Worm (Caenorhabditis elegans): ENCODE results near the gene R01H2.7.

Gene R01H2.7

DNA sequence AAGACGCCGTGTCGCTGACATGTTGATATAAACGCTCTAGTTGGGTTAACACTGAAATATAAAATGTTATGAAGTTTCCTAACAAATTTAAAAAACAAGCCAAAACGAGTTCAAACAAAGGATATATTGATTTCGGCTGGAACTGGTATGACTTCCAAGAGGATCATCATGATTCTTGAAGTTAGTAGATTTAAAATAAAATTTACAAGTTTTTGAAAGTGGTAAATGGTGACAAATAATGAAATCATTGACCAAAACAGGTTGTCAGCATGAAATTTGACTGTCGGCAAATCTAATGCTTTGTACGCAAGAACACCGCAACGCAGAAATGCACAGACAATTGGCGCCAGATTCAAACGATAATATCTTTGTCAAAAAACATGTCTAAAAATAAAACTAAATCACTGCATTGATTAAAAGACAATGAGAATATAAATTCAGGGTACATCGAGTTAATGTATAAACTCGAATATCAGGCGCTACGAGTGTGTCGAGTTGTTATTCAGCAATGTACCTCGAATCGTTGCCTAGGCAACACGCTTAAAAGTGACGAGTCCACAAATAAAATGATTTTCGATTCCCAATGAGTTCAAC lies 23.1 kb upstream of the R01H2.7 start, which contains the start of the genes ubc-18 and R01H2.8 (continued):
- peak; percentile 27; the same call in 1 of the 2 replicates for TF ChIP-seq nhr-19 (GFP tag; conservative IDR thresholded peaks at IDR 0.05)
- peak; percentile 11 for TF ChIP-seq lir-3 (tag; optimal IDR thresholded peaks at IDR 0.05; ENCODE audit: poor library complexity)
- peak in 1 of 6 experiments; percentile 33 for TF ChIP-seq elt-3 (tag; optimal IDR thresholded peaks at IDR 0.05)
- TF ChIP-seq ceh-82 (tag; optimal IDR thresholded peaks at IDR 0.05): peak in 1 of 3 experiments; percentile 51
- peak; percentile 88 for TF ChIP-seq F16B12.6 (tag; optimal IDR thresholded peaks at IDR 0.05)
- peak in 1 of 2 experiments; percentile 38 for TF ChIP-seq mdl-1 (tag; optimal IDR thresholded peaks at IDR 0.05)
- TF ChIP-seq lsy-2 (tag; optimal IDR thresholded peaks at IDR 0.05): peak; percentile 51 to 79
- TF ChIP-seq ceh-90 (tag; optimal IDR thresholded peaks at IDR 0.05): no peak
- TF ChIP-seq nhr-28 (tag; optimal IDR thresholded peaks at IDR 0.05): no peak
- TF ChIP-seq dpl-1 (GFP tag; optimal IDR thresholded peaks at IDR 0.05): peak; percentile 89 to 95 (median 94)
- peak; percentile 32 for TF ChIP-seq swsn-7 (tag; optimal IDR thresholded peaks at IDR 0.05)
- TF ChIP-seq nhr-85 (tag): peak; percentile 57
- peak; percentile 62 for TF ChIP-seq mep-1 (tag; optimal IDR thresholded peaks at IDR 0.05)
- peak; percentile 34 for TF ChIP-seq fkh-8 (tag; optimal IDR thresholded peaks at IDR 0.05)
- no peak for TF ChIP-seq ceh-88 (GFP tag; IDR thresholded peaks at IDR 0.05)
- peak; percentile 61 for TF ChIP-seq nhr-71 (tag; optimal IDR thresholded peaks at IDR 0.05)
- peak; percentile 42 for TF ChIP-seq xbp-1 (tag; optimal IDR thresholded peaks at IDR 0.05)

DNA sequence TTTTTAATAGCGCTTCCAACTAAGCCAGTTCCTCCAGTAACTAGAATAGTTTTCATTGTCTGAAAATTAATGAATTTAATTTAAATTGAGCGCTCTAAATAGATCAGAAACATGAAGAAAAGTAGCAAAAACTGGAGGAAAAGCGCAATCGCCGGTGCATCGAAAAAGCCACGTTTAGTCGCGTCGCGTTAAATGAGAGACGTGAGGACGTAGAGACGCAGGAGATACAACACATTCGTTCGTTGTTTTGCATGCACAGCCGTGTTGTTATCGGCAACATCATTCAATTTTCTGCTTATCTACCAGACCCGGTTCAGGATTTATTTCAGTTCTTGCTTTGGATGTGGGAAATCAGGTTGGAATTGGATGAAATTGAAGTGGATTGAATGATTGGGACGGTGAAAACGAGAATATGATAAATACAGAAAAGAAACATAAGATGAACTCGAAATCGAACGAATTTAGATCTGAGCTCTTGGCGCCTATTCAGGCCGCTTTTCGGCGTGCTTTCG lies 21.9 kb upstream of the R01H2.7 start, which contains the start of gene ger-1:
ger-1 (minus strand) TSS at position 93 of the 512 bp plus-strand sequence.
- TF ChIP-seq dpl-1 (GFP tag; optimal IDR thresholded peaks at IDR 0.05) (peak in 1 of 3 experiments; percentile 3), lin-15B (tag; optimal IDR thresholded peaks at IDR 0.05) (no peak), efl-1 (optimal IDR thresholded peaks at IDR 0.05) (no peak), efl-1 (GFP tag; optimal IDR thresholded peaks at IDR 0.05 in 1 of 2) (peak in 1 of 2 experiments; percentile 93), lin-35 (GFP tag; optimal IDR thresholded peaks at IDR 0.05) (peak in 1 of 2 experiments; percentile 13), efl-3 (GFP tag; optimal IDR thresholded peaks at IDR 0.05) (no peak)

DNA sequence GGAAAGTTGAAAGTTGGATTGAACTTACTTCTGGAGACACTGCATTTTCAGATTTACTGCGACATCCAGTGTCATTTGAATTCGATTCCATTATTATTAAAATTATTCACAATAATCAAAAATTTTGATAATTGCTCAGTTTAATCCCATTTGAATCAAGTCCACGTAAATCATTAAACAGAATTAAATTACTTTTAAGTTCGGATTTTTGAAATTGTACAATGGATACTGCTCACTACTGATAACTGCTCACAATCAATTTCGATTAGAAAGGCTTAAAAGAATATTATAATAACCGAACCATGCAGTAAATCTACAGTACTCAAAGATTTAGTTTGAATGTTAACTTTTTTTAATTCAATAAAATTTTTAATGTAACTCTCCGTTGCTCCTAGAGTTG lies 18.6 kb upstream of the R01H2.7 start, which contains the start of gene R01H2.4:
R01H2.4 (minus strand) TSS at position 101 of the 400 bp plus-strand sequence.
- TF ChIP-seq lin-14 (GFP tag; optimal IDR thresholded peaks at IDR 0.05) (no peak), dpl-1 (GFP tag; optimal IDR thresholded peaks at IDR 0.05) (no peak), snpc-4 (tag; optimal IDR thresholded peaks at IDR 0.05) (no peak), F16B12.6 (tag; optimal IDR thresholded peaks at IDR 0.05) (no peak), nhr-76 (tag; optimal IDR thresholded peaks at IDR 0.05) (no peak), unc-86 (tag; optimal IDR thresholded peaks at IDR 0.05) (no peak), swsn-7 (tag; optimal IDR thresholded peaks at IDR 0.05) (no peak), blmp-1 (tag; optimal IDR thresholded peaks at IDR 0.05) (no peak), sptf-1 (tag; optimal IDR thresholded peaks at IDR 0.05) (no peak), mab-9 (GFP tag; IDR thresholded peaks at IDR 0.05) (no peak), sup-37 (GFP tag; optimal IDR thresholded peaks at IDR 0.05) (no peak), lin-35 (GFP tag; optimal IDR thresholded peaks at IDR 0.05) (no peak), lsy-2 (tag; optimal IDR thresholded peaks at IDR 0.05) (no peak), elt-3 (tag; optimal IDR thresholded peaks at IDR 0.05) (no peak), hlh-4 (tag; optimal IDR thresholded peaks at IDR 0.05) (no peak), egl-13 (tag; optimal IDR thresholded peaks at IDR 0.05) (no peak), unc-62 (GFP tag; optimal IDR thresholded peaks at IDR 0.05) (no peak), alr-1 (tag; optimal IDR thresholded peaks at IDR 0.05; ENCODE audit: borderline replicate concordance) (no peak), ztf-4 (tag; optimal IDR thresholded peaks at IDR 0.05) (no peak)

DNA sequence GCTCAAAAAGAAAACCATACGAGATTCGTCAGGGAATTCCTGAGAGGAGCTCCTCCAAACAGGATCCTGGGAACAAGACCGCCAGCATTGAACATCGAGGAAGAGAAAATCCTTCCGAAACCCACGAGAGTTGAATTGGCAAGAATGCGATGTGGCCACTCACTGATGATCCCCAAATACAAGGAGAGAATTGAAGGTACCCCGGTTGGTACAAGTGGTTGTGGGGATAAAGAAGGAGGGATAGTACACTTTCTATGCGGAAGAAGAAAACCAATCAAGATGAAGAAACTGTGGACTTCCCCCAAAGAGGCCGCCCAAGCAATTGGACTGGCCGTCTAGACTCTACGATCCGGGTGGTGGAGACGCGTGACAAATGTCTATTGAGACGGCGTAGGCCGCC lies 17.5 kb upstream of the R01H2.7 start:
- TF ChIP-seq skn-1 (tag; optimal IDR thresholded peaks at IDR 0.05): no peak

All from whole organism, L1 larva.